Fruit fly (Drosophila melanogaster): ENCODE data around the gene sdt.

sdt gene

DNA sequence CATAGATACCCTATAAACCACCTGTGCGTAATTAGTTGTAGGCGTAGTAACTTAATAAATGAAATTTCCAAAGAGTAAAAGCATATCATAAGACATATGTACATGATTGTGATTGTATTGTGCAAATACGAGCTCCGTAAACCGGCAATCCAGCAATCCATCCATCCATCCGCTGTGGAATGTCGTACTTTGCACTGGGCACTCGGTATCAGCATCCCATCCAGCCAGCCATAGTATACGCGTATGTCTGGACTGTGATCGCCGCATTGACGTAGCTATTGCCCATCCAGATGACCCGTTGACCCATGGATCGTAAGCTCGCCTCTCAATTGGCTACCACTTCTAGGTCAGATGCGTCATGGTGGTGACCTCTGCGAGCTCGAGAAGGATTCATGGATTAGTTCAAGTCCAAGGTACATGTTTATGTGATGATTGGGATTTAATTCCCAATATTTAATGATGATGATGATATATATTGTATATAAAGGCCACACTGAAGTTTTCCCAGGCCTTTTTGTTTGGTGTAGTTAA, 19.3 kb upstream of the sdt start (continued):
- TF ChIP-seq CG11902 (GFP tag; optimal IDR thresholded peaks at IDR 0.05) (no peak), salr (GFP tag; optimal IDR thresholded peaks at IDR 0.05) (peak in 1 of 2 experiments; percentile 4), pdm3 (GFP tag; optimal IDR thresholded peaks at IDR 0.05) (no peak), CG6854 (GFP tag; optimal IDR thresholded peaks at IDR 0.05) (peak; percentile 60), Hr4 (GFP tag; optimal IDR thresholded peaks at IDR 0.05) (no peak), CG6276 (GFP tag; optimal IDR thresholded peaks at IDR 0.05) (peak; percentile 82), fd59A (GFP tag; optimal IDR thresholded peaks at IDR 0.05) (no peak), ss (GFP tag; optimal IDR thresholded peaks at IDR 0.05) (peak; percentile 85 to 87), CG4318 (GFP tag; optimal IDR thresholded peaks at IDR 0.05) (no peak), CG10669 (GFP tag; optimal IDR thresholded peaks at IDR 0.05) (peak; percentile 6), CG32006 (GFP tag; optimal IDR thresholded peaks at IDR 0.05) (no peak), CG10631 (GFP tag; optimal IDR thresholded peaks at IDR 0.05) (no peak), cyc (GFP tag; optimal IDR thresholded peaks at IDR 0.05) (no peak), Sox102F (GFP tag; optimal IDR thresholded peaks at IDR 0.05) (no peak), CG8632 (GFP tag; optimal IDR thresholded peaks at IDR 0.05) (no peak)

DNA sequence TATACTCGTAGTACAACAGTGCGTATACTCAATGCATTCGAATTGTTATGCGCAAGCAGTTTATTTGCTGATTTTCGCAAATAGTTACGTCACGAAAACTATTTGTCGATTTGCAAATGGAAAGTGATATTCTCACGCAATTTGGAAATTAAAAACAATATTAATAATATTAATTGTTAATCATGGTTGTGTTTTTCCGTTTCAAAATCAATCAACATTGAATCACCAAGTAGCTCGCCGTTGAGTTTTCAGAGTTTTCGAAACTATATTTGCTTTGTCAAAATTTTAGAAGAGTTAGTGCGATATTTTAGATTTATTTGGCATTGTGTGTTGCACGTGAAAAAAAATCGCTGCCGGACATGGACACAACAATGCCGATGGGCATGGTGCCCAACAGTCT, 18.6 kb upstream of the sdt start, which contains the start of gene CG15337:
Gene CG15337, plus strand, starts transcription at position 301 of the 400 bp plus-strand sequence.
- TF ChIP-seq CG8319 (GFP tag; optimal IDR thresholded peaks at IDR 0.05): no peak
- TF ChIP-seq acj6 (GFP tag; optimal IDR thresholded peaks at IDR 0.05): no peak
- no peak for TF ChIP-seq Blimp-1 (GFP tag; optimal IDR thresholded peaks at IDR 0.05)
- no peak for TF ChIP-seq Lpt (GFP tag; optimal IDR thresholded peaks at IDR 0.05)
- no peak for TF ChIP-seq Eip93F (GFP tag; optimal IDR thresholded peaks at IDR 0.05)
- TF ChIP-seq CG6854 (GFP tag; optimal IDR thresholded peaks at IDR 0.05): no peak
- TF ChIP-seq CG3032 (tag; optimal IDR thresholded peaks at IDR 0.05): no peak
- no peak for TF ChIP-seq eg (GFP tag; IDR thresholded peaks at IDR 0.05)
- no peak for TF ChIP-seq fd85E (GFP tag; optimal IDR thresholded peaks at IDR 0.05)
- no peak for TF ChIP-seq esn (GFP tag; optimal IDR thresholded peaks at IDR 0.05)
- TF ChIP-seq CG32006 (GFP tag; optimal IDR thresholded peaks at IDR 0.05): no peak

- TF ChIP-seq CG11294 (GFP tag; IDR thresholded peaks at IDR 0.05) (no peak), pdm3 (GFP tag; optimal IDR thresholded peaks at IDR 0.05) (no peak), esn (GFP tag; optimal IDR thresholded peaks at IDR 0.05) (no peak), CG32006 (GFP tag; optimal IDR thresholded peaks at IDR 0.05) (no peak), ss (GFP tag; optimal IDR thresholded peaks at IDR 0.05) (no peak), CG10631 (GFP tag; optimal IDR thresholded peaks at IDR 0.05) (no peak), CG31627 (GFP tag; optimal IDR thresholded peaks at IDR 0.05) (no peak), topi (GFP tag; optimal IDR thresholded peaks at IDR 0.05) (no peak), CG8119 (GFP tag; IDR thresholded peaks at IDR 0.05) (no peak), Eip75B (GFP tag; optimal IDR thresholded peaks at IDR 0.05) (no peak), Sox14 (GFP tag; optimal IDR thresholded peaks at IDR 0.05) (no peak), net (GFP tag; optimal IDR thresholded peaks at IDR 0.05) (no peak), CG9139 (GFP tag; optimal IDR thresholded peaks at IDR 0.05) (no peak), vri (GFP tag; optimal IDR thresholded peaks at IDR 0.05) (no peak)
These were observed 15.7 kb upstream of the sdt start, which contains the start of gene CG10761 for dm6 chrX:8162692-8163091. Gene CG10761, minus strand, starts transcription at chrX:8162792.

- TF ChIP-seq lz (GFP tag; optimal IDR thresholded peaks at IDR 0.05): no peak
- TF ChIP-seq CG3919 (GFP tag; optimal IDR thresholded peaks at IDR 0.05): peak; percentile 14
- TF ChIP-seq Sox102F (GFP tag; optimal IDR thresholded peaks at IDR 0.05): no peak
- peak; percentile 60 for TF ChIP-seq CG6276 (GFP tag; optimal IDR thresholded peaks at IDR 0.05)
- TF ChIP-seq CG9139 (GFP tag; optimal IDR thresholded peaks at IDR 0.05): no peak
- TF ChIP-seq CG15336 (GFP tag; IDR thresholded peaks at IDR 0.05): peak; percentile 74
- peak; percentile 73 for TF ChIP-seq Eip78C (GFP tag)
- no peak for TF ChIP-seq fd59A (GFP tag; optimal IDR thresholded peaks at IDR 0.05)
- TF ChIP-seq CG4318 (GFP tag; optimal IDR thresholded peaks at IDR 0.05): peak; percentile 39
- TF ChIP-seq CG8319 (GFP tag; optimal IDR thresholded peaks at IDR 0.05): no peak
- TF ChIP-seq Met (GFP tag; optimal IDR thresholded peaks at IDR 0.05): no peak
- no peak for TF ChIP-seq vri (GFP tag; optimal IDR thresholded peaks at IDR 0.05)
- TF ChIP-seq acj6 (GFP tag; optimal IDR thresholded peaks at IDR 0.05): peak; percentile 8
- TF ChIP-seq salr (GFP tag; optimal IDR thresholded peaks at IDR 0.05): peak in 1 of 2 experiments; percentile 2
- TF ChIP-seq svp (GFP tag): peak; percentile 2
- TF ChIP-seq pdm3 (GFP tag; optimal IDR thresholded peaks at IDR 0.05): peak; percentile 1
- no peak for TF ChIP-seq CG11762 (GFP tag; optimal IDR thresholded peaks at IDR 0.05; ENCODE audit: insufficient read depth)
- TF ChIP-seq CG10631 (GFP tag; optimal IDR thresholded peaks at IDR 0.05): peak; percentile 14
- TF ChIP-seq CG6163 (GFP tag; IDR thresholded peaks at IDR 0.05): peak; percentile 46; the same call in 1 of the 3 replicates
- TF ChIP-seq CG3032 (tag; optimal IDR thresholded peaks at IDR 0.05): no peak
- TF ChIP-seq eg (GFP tag; IDR thresholded peaks at IDR 0.05): peak; percentile 68; the same call in 2 of the 3 replicates
- TF ChIP-seq CG32006 (GFP tag; optimal IDR thresholded peaks at IDR 0.05): peak; percentile 74
- TF ChIP-seq Hr4 (GFP tag; optimal IDR thresholded peaks at IDR 0.05): peak; percentile 12
- TF ChIP-seq Lpt (GFP tag; optimal IDR thresholded peaks at IDR 0.05): peak; percentile 20
- no peak for TF ChIP-seq CG6792 (GFP tag; optimal IDR thresholded peaks at IDR 0.05)
- TF ChIP-seq Blimp-1 (GFP tag; optimal IDR thresholded peaks at IDR 0.05): no peak
- TF ChIP-seq CG8119 (GFP tag; IDR thresholded peaks at IDR 0.05): peak; percentile 63; the same call in 2 of the 3 replicates
- no peak for TF ChIP-seq Ets96B (tag; optimal IDR thresholded peaks at IDR 0.05)
These were observed 14.9 kb upstream of the sdt start for dm6 chrX:8163452-8163851.
